Fruit fly (Drosophila melanogaster) whole organism, embryonic: ENCODE results near the gene His3.3B.
A peak's percentile ranks its signal among the peaks of the same experiment; 100 is the strongest.

Experiments used
- Bgb ChIP-seq: fragments of 200-800 bp; sonication (Bioruptor generic); IDR thresholded peaks from 2 replicates; pipeline ENCODE4 v1.3.6; 2022; ENCODE audit warnings: missing biosample characterization, missing genetic modification characterization; ENCODE audit not compliant: partially characterized antibody
- Blimp-1 ChIP-seq: fragments of 200-800 bp; sonication (Bioruptor generic); optimal IDR thresholded peaks from 3 replicates; lab custom pipeline; 2018; ENCODE audit warnings: missing biosample characterization, missing genetic modification characterization, mild to moderate bottlenecking, moderate library complexity, missing genetic modification reagents
- C15 ChIP-seq: fragments of 200-800 bp; sonication (Bioruptor generic); IDR thresholded peaks from 3 replicates; pipeline ENCODE4 v1.3.6; 2022; ENCODE audit warnings: missing biosample characterization, missing genetic modification characterization
- CG10565 ChIP-seq: fragments of 200-800 bp; sonication (Bioruptor generic); optimal IDR thresholded peaks from 3 replicates; lab custom pipeline; 2016; ENCODE audit warnings: missing biosample characterization, mild to moderate bottlenecking, missing genetic modification characterization
- CG12299 ChIP-seq: fragments of 200-800 bp; sonication (Bioruptor generic); optimal IDR thresholded peaks from 2 replicates; lab custom pipeline; 2018; ENCODE audit warnings: missing biosample characterization, mild to moderate bottlenecking, missing genetic modification characterization
- CG13123 ChIP-seq: fragments of 200-800 bp; sonication (Bioruptor generic); optimal IDR thresholded peaks from 2 replicates; lab custom pipeline; 2016; ENCODE audit warnings: missing biosample characterization, missing genetic modification characterization
- CG13624 ChIP-seq: fragments of 200-800 bp; sonication (Bioruptor generic); optimal IDR thresholded peaks from 2 replicates; lab custom pipeline; 2016; ENCODE audit warnings: missing biosample characterization, missing genetic modification characterization
- CG14050 ChIP-seq: fragments of 200-800 bp; sonication (Bioruptor generic); IDR thresholded peaks from 3 replicates; pipeline ENCODE4 v1.3.6; 2022; ENCODE audit warnings: missing biosample characterization, missing genetic modification characterization
- CG2199 ChIP-seq: fragments of 200-800 bp; sonication (Bioruptor generic); IDR thresholded peaks from 3 replicates; pipeline ENCODE4 v1.3.6; 2022; ENCODE audit warnings: missing biosample characterization, missing genetic modification characterization
- CG31224 ChIP-seq: fragments of 200-800 bp; sonication (Bioruptor generic); IDR thresholded peaks from 2 replicates; pipeline ENCODE4 v1.3.6; 2022; ENCODE audit warnings: missing biosample characterization, missing genetic modification characterization
- CG34422 ChIP-seq: fragments of 200-800 bp; sonication (Bioruptor generic); IDR thresholded peaks from 3 replicates; pipeline ENCODE4 v1.3.6; 2022; ENCODE audit warnings: missing biosample characterization, missing genetic modification characterization
- CG3726 ChIP-seq: fragments of 200-800 bp; sonication (Bioruptor generic); IDR thresholded peaks from 3 replicates; pipeline ENCODE4, ENCODE4 v1.3.6; 2022; ENCODE audit warnings: missing biosample characterization, missing genetic modification characterization
- CG3995 ChIP-seq: fragments of 200-800 bp; sonication (Bioruptor generic); optimal IDR thresholded peaks from 3 replicates; lab custom pipeline; 2016; ENCODE audit warnings: missing biosample characterization, missing genetic modification characterization
- CG42726 ChIP-seq: fragments of 200-800 bp; sonication (Bioruptor generic); IDR thresholded peaks from 2 replicates; pipeline ENCODE4 v1.3.6; 2022; ENCODE audit warnings: missing biosample characterization, missing genetic modification characterization; ENCODE audit not compliant: partially characterized antibody
- CG4617 ChIP-seq: fragments of 200-800 bp; sonication (Bioruptor generic); optimal IDR thresholded peaks from 3 replicates; lab custom pipeline; 2016; ENCODE audit warnings: missing biosample characterization, missing genetic modification characterization, borderline replicate concordance
- CG4730 ChIP-seq: fragments of 200-800 bp; sonication (Bioruptor generic); IDR thresholded peaks from 2 replicates; pipeline ENCODE4 v1.3.6; 2022; ENCODE audit warnings: missing biosample characterization, missing genetic modification characterization
- CG5953 ChIP-seq: fragments of 200-800 bp; sonication (Bioruptor generic); IDR thresholded peaks from 2 replicates; pipeline ENCODE4 v1.3.6; 2022; ENCODE audit warnings: missing biosample characterization, missing genetic modification characterization
- CG6272 ChIP-seq: fragments of 200-800 bp; sonication (Bioruptor generic); IDR thresholded peaks from 2 replicates; pipeline ENCODE4 v1.3.6; 2022; ENCODE audit warnings: missing biosample characterization, missing genetic modification characterization
- CG6765 ChIP-seq: fragments of 200-800 bp; sonication (Bioruptor generic); optimal IDR thresholded peaks from 3 replicates; lab custom pipeline; 2017; ENCODE audit warnings: missing biosample characterization, mild to moderate bottlenecking, missing genetic modification characterization
- CG7745 ChIP-seq: fragments of 200-800 bp; sonication (Bioruptor generic); optimal IDR thresholded peaks from 2 replicates; lab custom pipeline; 2018; ENCODE audit warnings: missing biosample characterization, mild to moderate bottlenecking, missing genetic modification characterization, moderate library complexity
- CG7963 ChIP-seq: fragments of 200-800 bp; sonication (Bioruptor generic); IDR thresholded peaks from 3 replicates; pipeline ENCODE4 v1.3.6; 2022; ENCODE audit warnings: missing biosample characterization, missing genetic modification characterization; ENCODE audit not compliant: partially characterized antibody
- CG9797 ChIP-seq: fragments of 200-800 bp; sonication (Bioruptor generic); optimal IDR thresholded peaks from 3 replicates; lab custom pipeline; 2018; ENCODE audit warnings: missing biosample characterization, mild to moderate bottlenecking, missing genetic modification characterization
- Doc3 ChIP-seq: fragments of 200-800 bp; sonication (Bioruptor generic); IDR thresholded peaks from 3 replicates; pipeline ENCODE4 v1.3.6; 2022; ENCODE audit warnings: missing biosample characterization, missing genetic modification characterization; ENCODE audit not compliant: partially characterized antibody
- Dp ChIP-seq: fragments of 200-800 bp; sonication (Bioruptor generic); optimal IDR thresholded peaks from 2 replicates; lab custom pipeline; 2018; ENCODE audit warnings: missing biosample characterization, mild to moderate bottlenecking, missing genetic modification characterization, moderate library complexity
- Dref ChIP-seq: fragments of 200-800 bp; sonication (Bioruptor generic); IDR thresholded peaks from 2 replicates; pipeline ENCODE4 v1.3.6; 2022; ENCODE audit warnings: missing biosample characterization, missing genetic modification characterization
- HLH4C ChIP-seq: fragments of 200-800 bp; sonication (Bioruptor generic); IDR thresholded peaks from 3 replicates; pipeline ENCODE4 v1.3.6; 2022; ENCODE audit warnings: missing biosample characterization, missing genetic modification characterization; ENCODE audit not compliant: partially characterized antibody
- Lpt ChIP-seq: fragments of >200 bp; optimal IDR thresholded peaks from 2 replicates; lab custom pipeline; 2018; ENCODE audit warnings: missing biosample characterization, missing genetic modification characterization
- MBD-R2 ChIP-seq: fragments of 200-800 bp; sonication (Bioruptor generic); IDR thresholded peaks from 2 replicates; pipeline ENCODE4 v1.3.6; 2022; ENCODE audit warnings: missing biosample characterization, missing genetic modification characterization
- MESR4 ChIP-seq: fragments of 200-800 bp; sonication (Bioruptor generic); optimal IDR thresholded peaks from 2 replicates; lab custom pipeline; 2018; ENCODE audit warnings: missing biosample characterization, mild to moderate bottlenecking, missing genetic modification characterization, moderate library complexity
- Neu2 ChIP-seq: fragments of 200-800 bp; sonication (Bioruptor generic); optimal IDR thresholded peaks from 3 replicates; lab custom pipeline; 2016; ENCODE audit warnings: missing biosample characterization, missing genetic modification characterization, borderline replicate concordance
- Ravus ChIP-seq: fragments of 200-800 bp; sonication (Bioruptor generic); IDR thresholded peaks from 2 replicates; pipeline ENCODE4 v1.3.6; 2022; ENCODE audit warnings: missing biosample characterization, missing genetic modification characterization
- Sin3A ChIP-seq: fragments of >200 bp; optimal IDR thresholded peaks from 2 replicates; lab custom pipeline; 2018
- bbx ChIP-seq: fragments of 200-800 bp; sonication (Bioruptor generic); IDR thresholded peaks from 2 replicates; pipeline ENCODE4 v1.3.6; 2022; ENCODE audit warnings: missing biosample characterization, missing genetic modification characterization; ENCODE audit not compliant: partially characterized antibody
- dati ChIP-seq: fragments of 200-800 bp; sonication (Bioruptor generic); IDR thresholded peaks from 2 replicates; pipeline ENCODE4 v1.3.6; 2022; ENCODE audit warnings: missing biosample characterization, missing genetic modification characterization
- dm ChIP-seq: fragments of 200-800 bp; sonication (Bioruptor generic); optimal IDR thresholded peaks from 3 replicates; lab custom pipeline; 2016; ENCODE audit warnings: missing biosample characterization, missing genetic modification characterization
- fd102C ChIP-seq: fragments of 200-800 bp; sonication (Bioruptor generic); optimal IDR thresholded peaks from 2 replicates; lab custom pipeline; 2018; ENCODE audit warnings: missing biosample characterization, mild to moderate bottlenecking, missing genetic modification characterization, moderate library complexity
- fru ChIP-seq: fragments of >200 bp; optimal IDR thresholded peaks from 2 replicates; lab custom pipeline; 2017
- ham ChIP-seq: fragments of 200-800 bp; sonication (Bioruptor generic); IDR thresholded peaks from 2 replicates; pipeline ENCODE4 v1.3.6; 2022; ENCODE audit warnings: missing biosample characterization, missing genetic modification characterization
- lilli ChIP-seq: fragments of 200-800 bp; sonication (Bioruptor generic); optimal IDR thresholded peaks from 3 replicates; lab custom pipeline; 2016; ENCODE audit warnings: missing biosample characterization, missing genetic modification characterization
- luna ChIP-seq: fragments of 200-800 bp; sonication (Bioruptor generic); optimal IDR thresholded peaks from 2 replicates; lab custom pipeline; 2016; ENCODE audit warnings: missing biosample characterization, missing genetic modification characterization
- mirr ChIP-seq: fragments of 200-800 bp; sonication (Bioruptor generic); optimal IDR thresholded peaks from 3 replicates; lab custom pipeline; 2018; ENCODE audit warnings: missing biosample characterization, mild to moderate bottlenecking, missing genetic modification characterization
- mld ChIP-seq: fragments of 200-800 bp; sonication (Bioruptor generic); IDR thresholded peaks from 3 replicates; pipeline ENCODE4 v1.3.6; 2022; ENCODE audit warnings: missing biosample characterization, missing genetic modification characterization; ENCODE audit not compliant: partially characterized antibody
- onecut ChIP-seq: fragments of 200-800 bp; sonication (Bioruptor generic); IDR thresholded peaks from 2 replicates; pipeline ENCODE4 v1.3.6; 2022; ENCODE audit warnings: missing biosample characterization, missing genetic modification characterization
- peb ChIP-seq: fragments of 200-800 bp; sonication (Bioruptor generic); IDR thresholded peaks from 2 replicates; pipeline ENCODE4 v1.3.6; 2022; ENCODE audit warnings: missing biosample characterization, missing genetic modification characterization
- pho ChIP-seq: fragments of 200-800 bp; sonication (Bioruptor generic); optimal IDR thresholded peaks from 2 replicates; lab custom pipeline; 2016; ENCODE audit warnings: missing biosample characterization, missing genetic modification characterization
- slp2 ChIP-seq: fragments of 200-800 bp; sonication (Bioruptor generic); optimal IDR thresholded peaks from 2 replicates; lab custom pipeline; 2016; ENCODE audit warnings: missing biosample characterization, missing genetic modification characterization
- sna ChIP-seq: fragments of 200-800 bp; sonication (Bioruptor generic); IDR thresholded peaks from 2 replicates; pipeline ENCODE4 v1.3.6; 2022; ENCODE audit warnings: missing biosample characterization, missing genetic modification characterization; ENCODE audit not compliant: partially characterized antibody
- sqz ChIP-seq: fragments of 200-800 bp; sonication (Bioruptor generic); optimal IDR thresholded peaks from 3 replicates; lab custom pipeline; 2018; ENCODE audit warnings: missing biosample characterization, mild to moderate bottlenecking, missing genetic modification characterization
- tll ChIP-seq, 2 experiments: fragments of 200-800 bp in 1 of 2; fragments of >200 bp in 1 of 2; sonication (Bioruptor generic) in 1 of 2; optimal IDR thresholded peaks; 2 replicates each; lab custom pipeline; 2017 to 2019; ENCODE audit warnings: missing biosample characterization in 2 of 2, missing genetic modification characterization in 2 of 2, mild to moderate bottlenecking in 1 of 2, moderate library complexity in 1 of 2
- zf30C ChIP-seq: fragments of 200-800 bp; sonication (Bioruptor generic); optimal IDR thresholded peaks from 3 replicates; lab custom pipeline; 2018; ENCODE audit warnings: missing biosample characterization, mild to moderate bottlenecking, missing genetic modification characterization

Gene His3.3B

dm6 chrX:9106212-9106774 lies 50.2 kb downstream of the His3.3B start, which contains the start of gene Bx42:
Bx42 (minus strand) TSS chrX:9106604.
- TF ChIP-seq CG3995 (no peak), CG13123 (GFP tag; lab: Kevin White, UChicago) (no peak), peb (GFP tag; lab: Robert Waterston, UW) (no peak), MBD-R2 (GFP tag; lab: Robert Waterston, UW) (peak; percentile 30), C15 (no peak), CG14050 (GFP tag; lab: Robert Waterston, UW) (no peak), onecut (GFP tag; lab: Robert Waterston, UW) (no peak), lilli (GFP tag; lab: Kevin White, UChicago) (peak; percentile 23), dm (GFP tag; lab: Kevin White, UChicago) (peak; percentile 7), luna (GFP tag; lab: Kevin White, UChicago) (no peak), HLH4C (0 out of 3 replicates have a peak, but pooled peaks have one; percentile 26), bbx (GFP tag; lab: Robert Waterston, UW) (peak; percentile 15; the same call in 1 of the 2 replicates), CG4617 (peak; percentile 52), Sin3A (peak; percentile 1), CG12299 (tag; lab: Kevin White, UChicago) (no peak), dati (no peak), CG2199 (no peak), zf30C (GFP tag; lab: Kevin White, UChicago) (no peak), CG34422 (GFP tag; lab: Robert Waterston, UW) (no peak), fd102C (GFP tag; lab: Kevin White, UChicago) (no peak), Doc3 (GFP tag; lab: Robert Waterston, UW) (no peak), CG42726 (peak; percentile 11; the same call in 1 of the 2 replicates), CG4730 (0 out of 2 replicates have a peak, but pooled peaks have one; percentile 18), tll (GFP tag; optimal IDR thresholded peaks at IDR 0.05; lab: Kevin White, UChicago) (no peak), CG7963 (GFP tag; lab: Robert Waterston, UW) (no peak), slp2 (GFP tag; lab: Kevin White, UChicago) (no peak), mld (GFP tag; lab: Robert Waterston, UW) (no peak), Lpt (GFP tag; lab: Kevin White, UChicago) (no peak), CG10565 (GFP tag; lab: Kevin White, UChicago) (no peak), CG7745 (no peak), Neu2 (GFP tag; lab: Kevin White, UChicago) (no peak), pho (GFP tag; lab: Kevin White, UChicago) (peak; percentile 8), mirr (GFP tag; lab: Kevin White, UChicago) (no peak), sna (GFP tag; lab: Robert Waterston, UW) (no peak), Blimp-1 (GFP tag; lab: Kevin White, UChicago) (no peak), CG6765 (GFP tag; lab: Kevin White, UChicago) (no peak), Dp (peak; percentile 8), CG5953 (no peak), Ravus (GFP tag; lab: Robert Waterston, UW) (no peak), CG3726 (GFP tag; lab: Robert Waterston, UW) (no peak), MESR4 (GFP tag; lab: Kevin White, UChicago) (peak; percentile 96), CG13624 (GFP tag; lab: Kevin White, UChicago) (peak; percentile 44), fru (lab: Kevin White, UChicago) (no peak), Bgb (GFP tag; lab: Robert Waterston, UW) (no peak), sqz (GFP tag; lab: Kevin White, UChicago) (no peak), CG6272 (0 out of 2 replicates have a peak, but pooled peaks have one; percentile 4), CG31224 (GFP tag; lab: Robert Waterston, UW) (no peak), ham (GFP tag; lab: Robert Waterston, UW) (no peak), Dref (peak; percentile 38; the same call in 1 of the 2 replicates), CG9797 (peak; percentile 23)
